Worm (Caenorhabditis elegans) whole organism, young adult: ENCODE results near the gene ssna-1.

Source experiments
- efl-1 ChIP-seq: fragments of 150-350 bp; optimal IDR thresholded peaks from 2 replicates; lab custom pipeline; 2014; ENCODE audit warnings: missing biosample characterization, missing genetic modification reagents, missing genetic modification characterization
- ets-4 ChIP-seq: fragments of 200-800 bp; sonication (Bioruptor generic); optimal IDR thresholded peaks from 2 replicates; lab custom pipeline; 2018; ENCODE audit warnings: mild to moderate bottlenecking, missing genetic modification characterization, missing compliant biosample characterization
- madf-10 ChIP-seq: sonication (generic microtip); optimal IDR thresholded peaks from 2 replicates; lab custom pipeline; 2016; ENCODE audit warnings: mild to moderate bottlenecking, missing genetic modification characterization, missing compliant biosample characterization
- mel-28 ChIP-seq: sonication (generic microtip); optimal IDR thresholded peaks from 2 replicates; lab custom pipeline; 2016; ENCODE audit warnings: borderline replicate concordance, mild to moderate bottlenecking, missing genetic modification characterization, missing compliant biosample characterization
- unc-130 ChIP-seq: sonication (generic microtip); optimal IDR thresholded peaks from 2 replicates; lab custom pipeline; 2016; ENCODE audit warnings: missing genetic modification reagents, missing genetic modification characterization, missing compliant biosample characterization

DNA sequence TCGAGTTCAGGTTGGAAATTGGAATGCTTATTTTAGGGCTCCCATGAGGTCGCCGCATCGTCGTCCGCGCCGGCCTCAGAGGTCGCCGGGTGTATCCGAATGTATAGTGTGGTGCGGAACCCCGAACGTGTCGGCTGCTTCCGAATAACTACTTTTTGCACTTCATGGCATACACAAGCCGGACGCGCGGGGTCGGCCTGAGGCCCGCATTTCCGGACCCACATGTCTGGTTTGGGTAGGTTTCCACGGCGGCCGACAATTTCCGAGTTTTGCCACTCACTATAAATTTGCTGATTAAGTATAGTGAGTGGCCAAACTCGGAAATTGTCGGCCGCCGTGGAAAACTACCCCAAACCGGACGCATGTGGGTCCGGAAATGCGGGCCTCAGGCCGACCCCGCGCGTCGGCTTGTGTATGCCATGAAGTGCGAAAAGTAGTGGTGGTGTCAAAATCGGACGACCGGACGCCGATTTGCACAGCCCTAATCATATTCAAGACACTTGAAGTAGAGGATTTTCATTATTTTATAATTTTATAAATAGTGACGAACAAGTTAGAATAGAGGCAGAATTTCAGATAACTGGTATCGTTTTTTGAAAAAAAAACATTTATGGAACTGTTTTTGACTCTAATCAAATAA lies 49.6 kb upstream of the ssna-1 start:
- TF ChIP-seq unc-130 (GFP tag; lab: Kevin White, UChicago) (no peak), efl-1 (GFP tag; lab: Kevin White, UChicago) (no peak), mel-28 (tag; lab: Kevin White, UChicago) (no peak), madf-10 (tag; lab: Kevin White, UChicago) (no peak), ets-4 (GFP tag; lab: Kevin White, UChicago) (no peak)
